Fruit fly (Drosophila melanogaster): Measurements from ENCODE around the gene CG6638.
A peak's percentile ranks its signal among the peaks of the same experiment; 100 is the strongest.

The CG6638 gene

dm6 chr3L:8603880-8604692 is 28.2 kb upstream of the CG6638 start, which contains the start of the genes CG5989 and CG6282:
Gene CG5989 (minus strand): TSS chr3L:8604149.
Gene CG6282 (plus strand): TSS chr3L:8604657.
- peak; percentile 31 for TF ChIP-seq dmrt11E (tag; optimal IDR thresholded peaks at IDR 0.05)
- no peak for TF ChIP-seq dati (GFP tag; IDR thresholded peaks at IDR 0.05)
- peak; percentile 66 for TF ChIP-seq Opbp (GFP tag; IDR thresholded peaks at IDR 0.05; ENCODE audit: partially characterized antibody)
- TF ChIP-seq Atf-2 (GFP tag; optimal IDR thresholded peaks at IDR 0.05), result no peak
- TF ChIP-seq CG7372 (GFP tag; IDR thresholded peaks at IDR 0.05), result no peak
- TF ChIP-seq jing (GFP tag; optimal IDR thresholded peaks at IDR 0.05), result no peak
- TF ChIP-seq CG10366 (GFP tag; IDR thresholded peaks at IDR 0.05), result peak; percentile 44
- TF ChIP-seq CG6765 (GFP tag; optimal IDR thresholded peaks at IDR 0.05), result no peak
- peak; percentile 61 for TF ChIP-seq CG14710 (tag; optimal IDR thresholded peaks at IDR 0.05)
- peak; percentile 65 for TF ChIP-seq amos (GFP tag; IDR thresholded peaks at IDR 0.05; ENCODE audit: partially characterized antibody)
- no peak for TF ChIP-seq D (optimal IDR thresholded peaks at IDR 0.05)
- no peak for TF ChIP-seq D (GFP tag; optimal IDR thresholded peaks at IDR 0.05)
- peak; percentile 17 for TF ChIP-seq BtbVII (GFP tag; optimal IDR thresholded peaks at IDR 0.05)
- TF ChIP-seq org-1 (GFP tag; optimal IDR thresholded peaks at IDR 0.05), result peak; percentile 13
- peak; percentile 70 for TF ChIP-seq CG2120 (GFP tag; optimal IDR thresholded peaks at IDR 0.05)
- no peak for TF ChIP-seq CG10321 (GFP tag; IDR thresholded peaks at IDR 0.05)
- peak; percentile 23; the same call in 1 of the 2 replicates for TF ChIP-seq sob (GFP tag; IDR thresholded peaks at IDR 0.05)
- TF ChIP-seq Lhr (GFP tag; optimal IDR thresholded peaks at IDR 0.05), result peak; percentile 73
- no peak for TF ChIP-seq HLHmδ (GFP tag; optimal IDR thresholded peaks at IDR 0.05)
- TF ChIP-seq CG13624 (GFP tag; optimal IDR thresholded peaks at IDR 0.05), result peak; percentile 11
- TF ChIP-seq CG14014 (GFP tag; IDR thresholded peaks at IDR 0.05), result peak; percentile 57
- no peak for TF ChIP-seq CG1832 (GFP tag; optimal IDR thresholded peaks at IDR 0.05)
- TF ChIP-seq lbe (GFP tag; optimal IDR thresholded peaks at IDR 0.05), result no peak
- TF ChIP-seq pan (optimal IDR thresholded peaks at IDR 0.05), result no peak
- no peak for TF ChIP-seq pan (GFP tag; optimal IDR thresholded peaks at IDR 0.05 in 1 of 2, IDR thresholded peaks at IDR 0.05 in 1 of 2)
- TF ChIP-seq kni (GFP tag; optimal IDR thresholded peaks at IDR 0.05), result no peak
- peak; percentile 96 for TF ChIP-seq CG31365 (tag; optimal IDR thresholded peaks at IDR 0.05)
- TF ChIP-seq wdn (GFP tag; IDR thresholded peaks at IDR 0.05), result peak; percentile 51; the same call in 1 of the 2 replicates
- no peak for TF ChIP-seq CG17359 (tag; optimal IDR thresholded peaks at IDR 0.05)
- TF ChIP-seq CG18764 (GFP tag; optimal IDR thresholded peaks at IDR 0.05), result no peak
- TF ChIP-seq CG34422 (GFP tag; IDR thresholded peaks at IDR 0.05), result peak; percentile 51; the same call in 1 of the 3 replicates
- no peak for TF ChIP-seq ERR (GFP tag; optimal IDR thresholded peaks at IDR 0.05)
- peak; percentile 84 for TF ChIP-seq trem (tag; optimal IDR thresholded peaks at IDR 0.05)
- TF ChIP-seq Lim3 (GFP tag; IDR thresholded peaks at IDR 0.05), result no peak
- TF ChIP-seq CG18262 (tag; optimal IDR thresholded peaks at IDR 0.05), result peak; percentile 13
- TF ChIP-seq sug (tag; optimal IDR thresholded peaks at IDR 0.05), result peak; percentile 53
- no peak for TF ChIP-seq CG6272 (GFP tag; IDR thresholded peaks at IDR 0.05)
- no peak for TF ChIP-seq Oaz (GFP tag; IDR thresholded peaks at IDR 0.05)
- no peak for TF ChIP-seq CG31388 (GFP tag; optimal IDR thresholded peaks at IDR 0.05)
- no peak for TF ChIP-seq stc (GFP tag; IDR thresholded peaks at IDR 0.05)
- TF ChIP-seq Fer3 (tag; optimal IDR thresholded peaks at IDR 0.05), result no peak
- TF ChIP-seq Ravus (GFP tag; IDR thresholded peaks at IDR 0.05), result no peak
- TF ChIP-seq wek (GFP tag; optimal IDR thresholded peaks at IDR 0.05), result no peak
- TF ChIP-seq CG11504 (tag; optimal IDR thresholded peaks at IDR 0.05), result peak; percentile 61
- no peak for TF ChIP-seq shn (GFP tag; optimal IDR thresholded peaks at IDR 0.05)
- TF ChIP-seq CG6813 (GFP tag; optimal IDR thresholded peaks at IDR 0.05), result no peak
- TF ChIP-seq CG6654 (GFP tag; optimal IDR thresholded peaks at IDR 0.05), result no peak
- peak; percentile 65 for TF ChIP-seq CG12391 (tag; optimal IDR thresholded peaks at IDR 0.05)
- TF ChIP-seq CoRest (tag; optimal IDR thresholded peaks at IDR 0.05), result peak; percentile 59
- TF ChIP-seq CG3847 (GFP tag; IDR thresholded peaks at IDR 0.05), result 0 out of 2 replicates have a peak, but pooled peaks have one; percentile 26
